Worm (Caenorhabditis elegans) whole organism, L4 larva: ENCODE data around the gene ceh-30.

Experiments used
- Y75B8A.6 ChIP-seq: fragments of 200-800 bp; sonication (Bioruptor generic); IDR thresholded peaks from 2 replicates; pipeline ENCODE4 v1.3.6; 2022; ENCODE audit warnings: missing genetic modification reagents, missing genetic modification characterization, missing compliant biosample characterization
- aha-1 ChIP-seq: fragments of 150-350 bp; peaks from one replicate; lab custom pipeline; 2014; ENCODE audit warnings: missing biosample characterization, missing genetic modification characterization
- fkh-10 ChIP-seq: fragments of 150-350 bp; optimal IDR thresholded peaks from 2 replicates; lab custom pipeline; 2014; ENCODE audit warnings: missing biosample characterization, missing genetic modification reagents, missing genetic modification characterization
- fos-1 ChIP-seq: fragments of 150-350 bp; optimal IDR thresholded peaks from 2 replicates; lab custom pipeline; 2014; ENCODE audit warnings: missing biosample characterization, missing genetic modification characterization
- hlh-30 ChIP-seq: sonication (generic microtip); optimal IDR thresholded peaks from 2 replicates; lab custom pipeline; 2017; ENCODE audit warnings: antibody characterized with exemption, mild to moderate bottlenecking, missing genetic modification characterization, missing compliant biosample characterization; ENCODE audit not compliant: insufficient read depth
- jun-1 ChIP-seq: fragments of 150-350 bp; optimal IDR thresholded peaks from 2 replicates; lab custom pipeline; 2014; ENCODE audit warnings: missing biosample characterization, missing genetic modification reagents, missing genetic modification characterization
- lin-13 ChIP-seq: fragments of 150-350 bp; optimal IDR thresholded peaks from 2 replicates; lab custom pipeline; 2014; ENCODE audit warnings: missing biosample characterization, missing genetic modification reagents, missing genetic modification characterization
- mdt-29 ChIP-seq: fragments of 200-800 bp; sonication (Bioruptor generic); IDR thresholded peaks from 2 replicates; pipeline ENCODE4 v1.3.6; 2022; ENCODE audit warnings: missing genetic modification reagents, missing genetic modification characterization, missing compliant biosample characterization
- nhr-28 ChIP-seq: fragments of 150-350 bp; optimal IDR thresholded peaks from 2 replicates; lab custom pipeline; 2014; ENCODE audit warnings: missing biosample characterization, missing genetic modification characterization
- pqm-1 ChIP-seq: sonication (generic microtip); optimal IDR thresholded peaks from 2 replicates; lab custom pipeline; 2017; ENCODE audit warnings: missing biosample characterization, missing genetic modification characterization
- tag-97 ChIP-seq: fragments of 200-800 bp; sonication (Bioruptor generic); IDR thresholded peaks from 2 replicates; pipeline ENCODE4 v1.3.6; 2022; ENCODE audit warnings: missing genetic modification characterization, missing compliant biosample characterization
- unc-39 ChIP-seq: sonication (generic microtip); optimal IDR thresholded peaks from 2 replicates; lab custom pipeline; 2017; ENCODE audit warnings: missing biosample characterization, missing genetic modification characterization
- unc-62 ChIP-seq, 3 experiments: fragments of 150-350 bp in 1 of 3; sonication (generic microtip); optimal IDR thresholded peaks in 2 of 3; peaks in 1 of 3; 1 replicate in 1 of 3; 2 replicates in 2 of 3; lab custom pipeline; 2014 to 2017; ENCODE audit warnings: missing biosample characterization in 3 of 3, missing genetic modification characterization in 3 of 3, missing genetic modification reagents in 3 of 3, missing genotype in 1 of 3

DNA sequence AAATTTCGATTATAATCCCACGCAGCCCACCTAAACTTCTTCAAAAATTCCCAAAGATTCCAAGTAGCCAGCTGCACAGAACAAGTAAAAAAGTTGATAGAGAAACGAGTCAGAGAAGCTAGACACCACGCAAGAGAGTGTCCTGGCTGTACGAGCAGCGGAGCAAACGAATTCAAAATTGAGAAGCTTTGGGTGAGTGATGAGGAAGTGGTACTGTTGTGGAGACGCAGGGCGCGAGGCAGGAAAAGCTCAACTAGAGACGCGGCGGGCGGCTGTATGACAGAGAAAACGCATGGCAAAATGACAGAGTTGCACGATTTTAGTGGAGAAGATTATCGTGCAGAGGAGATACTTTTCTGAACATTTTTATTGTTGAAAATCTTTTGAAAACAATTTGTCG is 14.1 kb upstream of the ceh-30 start:
- TF ChIP-seq jun-1 (tag; lab: Kevin White, UChicago) (no peak), unc-62 (GFP tag; optimal IDR thresholded peaks at IDR 0.05 in 1 of 2; lab: Kevin White, UChicago) (peak in 1 of 2 experiments; percentile 12), unc-62 (tag; optimal IDR thresholded peaks at IDR 0.05; lab: Kevin White, UChicago) (no peak), aha-1 (tag; lab: Kevin White, UChicago) (peak; percentile 64), fos-1 (tag; lab: Kevin White, UChicago) (no peak), hlh-30 (tag; lab: Kevin White, UChicago) (peak; percentile 61), pqm-1 (no peak), lin-13 (GFP tag; lab: Kevin White, UChicago) (peak; percentile 4), unc-39 (tag; lab: Kevin White, UChicago) (no peak), mdt-29 (no peak), Y75B8A.6 (GFP tag; lab: Robert Waterston, UW) (no peak), nhr-28 (tag; lab: Kevin White, UChicago) (no peak), fkh-10 (GFP tag; lab: Kevin White, UChicago) (peak; percentile 77), tag-97 (no peak)
